Worm (Caenorhabditis elegans): ENCODE results near the gene M01F1.8.

M01F1.8 gene

ce11 chrIII:3537401-3537800, 35.1 kb upstream of the M01F1.8 start, which contains the start of gene cfap-20:
TSS of gene cfap-20 (minus strand) at chrIII:3537501.
- TF ChIP-seq mep-1 (tag; optimal IDR thresholded peaks at IDR 0.05) (no peak), flh-1 (GFP tag; optimal IDR thresholded peaks at IDR 0.05) (no peak), lin-32 (GFP tag; optimal IDR thresholded peaks at IDR 0.05) (no peak), nhr-2 (tag; optimal IDR thresholded peaks at IDR 0.05) (no peak), nhr-28 (tag; optimal IDR thresholded peaks at IDR 0.05) (no peak), ces-1 (GFP tag; optimal IDR thresholded peaks at IDR 0.05) (no peak), lsy-2 (tag; optimal IDR thresholded peaks at IDR 0.05) (no peak), mab-5 (tag; optimal IDR thresholded peaks at IDR 0.05) (no peak), lin-13 (tag; optimal IDR thresholded peaks at IDR 0.05) (no peak), sptf-1 (tag; optimal IDR thresholded peaks at IDR 0.05) (no peak)

ce11 chrIII:3534185-3534584, 31.8 kb upstream of the M01F1.8 start:
- TF ChIP-seq sem-2 (GFP tag; optimal IDR thresholded peaks at IDR 0.05) (no peak), pha-4 (tag; optimal IDR thresholded peaks at IDR 0.05) (no peak), mep-1 (tag; optimal IDR thresholded peaks at IDR 0.05) (no peak), nhr-12 (tag; optimal IDR thresholded peaks at IDR 0.05) (no peak), tbx-8 (GFP tag; optimal IDR thresholded peaks at IDR 0.05) (no peak)

ce11 chrIII:3532035-3532434, 29.7 kb upstream of the M01F1.8 start:
- TF ChIP-seq unc-120 (tag; optimal IDR thresholded peaks at IDR 0.05; ENCODE audit: poor library complexity, severe bottlenecking) (peak; percentile 94), ceh-39 (tag; optimal IDR thresholded peaks at IDR 0.05) (peak; percentile 64), pha-4 (tag; optimal IDR thresholded peaks at IDR 0.05) (peak; percentile 59), unc-62 (GFP tag; optimal IDR thresholded peaks at IDR 0.05) (peak; percentile 62), ham-2 (GFP tag; optimal IDR thresholded peaks at IDR 0.05) (peak; percentile 72), ceh-83 (GFP tag; optimal IDR thresholded peaks at IDR 0.05) (no peak), M03D4.4 (tag; optimal IDR thresholded peaks at IDR 0.05) (no peak), nhr-2 (tag; optimal IDR thresholded peaks at IDR 0.05) (peak; percentile 53), tbx-8 (GFP tag; optimal IDR thresholded peaks at IDR 0.05) (peak; percentile 2), lin-13 (tag; optimal IDR thresholded peaks at IDR 0.05) (peak; percentile 36), hlh-1 (tag; optimal IDR thresholded peaks at IDR 0.05) (peak; percentile 33), mep-1 (tag; optimal IDR thresholded peaks at IDR 0.05) (peak; percentile 92), ces-1 (GFP tag; optimal IDR thresholded peaks at IDR 0.05) (peak; percentile 89), nhr-237 (tag; optimal IDR thresholded peaks at IDR 0.05) (peak; percentile 17), drap-1 (GFP tag; optimal IDR thresholded peaks at IDR 0.05) (no peak), nhr-28 (tag; optimal IDR thresholded peaks at IDR 0.05) (no peak)

DNA sequence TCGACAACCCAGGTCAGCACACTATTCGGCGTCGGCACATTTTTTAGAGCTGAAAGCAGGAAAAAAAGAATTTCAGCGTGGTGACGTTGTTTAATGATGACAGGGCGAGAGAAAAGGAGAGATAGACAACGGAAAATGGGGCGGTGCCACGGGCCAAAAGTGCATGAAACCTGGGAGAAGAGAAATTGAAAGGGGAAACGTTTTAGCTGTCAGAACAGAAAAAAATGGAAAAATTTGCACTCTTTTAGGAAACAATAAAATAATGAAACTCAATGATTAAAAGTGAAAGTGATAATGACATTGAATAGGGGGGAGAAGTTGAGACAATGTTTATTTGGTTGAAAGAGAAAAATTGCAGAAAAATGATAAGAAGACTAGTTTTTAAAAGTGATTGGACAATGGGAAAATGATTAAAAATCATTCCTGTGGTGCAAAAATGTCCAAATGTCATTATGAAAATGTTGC, 27.4 kb upstream of the M01F1.8 start, which contains the start of gene pitp-1:
pitp-1 (minus strand) TSS at position 51 of the 465 bp plus-strand sequence.
- no peak for TF ChIP-seq hlh-1 (tag; optimal IDR thresholded peaks at IDR 0.05)
- no peak for TF ChIP-seq unc-62 (GFP tag; optimal IDR thresholded peaks at IDR 0.05)
- no peak for TF ChIP-seq drap-1 (GFP tag; optimal IDR thresholded peaks at IDR 0.05)
- TF ChIP-seq flh-1 (GFP tag; optimal IDR thresholded peaks at IDR 0.05), result no peak
- no peak for TF ChIP-seq M03D4.4 (tag; optimal IDR thresholded peaks at IDR 0.05)
- TF ChIP-seq nhr-12 (tag; optimal IDR thresholded peaks at IDR 0.05), result no peak
- no peak for TF ChIP-seq pha-4 (tag; optimal IDR thresholded peaks at IDR 0.05)
- no peak for TF ChIP-seq unc-39 (tag; optimal IDR thresholded peaks at IDR 0.05)
- no peak for TF ChIP-seq elt-3 (tag; optimal IDR thresholded peaks at IDR 0.05)
- TF ChIP-seq elt-1 (tag; optimal IDR thresholded peaks at IDR 0.05; ENCODE audit: borderline replicate concordance, insufficient read depth), result no peak
- no peak for TF ChIP-seq sem-2 (GFP tag; optimal IDR thresholded peaks at IDR 0.05)

DNA sequence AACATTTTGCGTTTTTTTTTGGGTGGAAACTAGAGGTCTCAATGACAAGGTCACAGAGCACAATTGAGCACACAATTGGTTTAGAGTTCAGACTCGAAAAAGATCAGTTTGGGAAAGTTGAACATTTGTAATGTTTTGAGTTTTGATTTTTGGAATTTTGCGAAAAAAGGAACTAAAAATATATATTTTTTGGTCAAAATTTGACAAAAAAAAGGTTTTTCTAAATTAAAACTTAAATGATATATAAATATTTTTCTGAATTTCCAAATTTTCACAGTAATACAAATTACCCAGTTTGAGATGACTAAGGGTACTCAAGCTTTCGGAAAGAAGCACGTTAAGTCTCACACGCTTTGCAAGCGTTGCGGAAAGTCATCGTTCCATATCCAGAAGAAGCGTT, 26.0 kb upstream of the M01F1.8 start, which contains the start of gene rpl-37:
rpl-37 (plus strand) TSS at position 301 of the 400 bp plus-strand sequence.
- no peak for TF ChIP-seq ceh-83 (GFP tag; optimal IDR thresholded peaks at IDR 0.05)
- TF ChIP-seq mab-5 (tag; optimal IDR thresholded peaks at IDR 0.05), result no peak
- TF ChIP-seq nhr-76 (tag; optimal IDR thresholded peaks at IDR 0.05), result no peak
- TF ChIP-seq nhr-237 (tag; optimal IDR thresholded peaks at IDR 0.05), result no peak
- TF ChIP-seq sptf-1 (tag; optimal IDR thresholded peaks at IDR 0.05), result no peak
- TF ChIP-seq drap-1 (GFP tag; optimal IDR thresholded peaks at IDR 0.05), result no peak
- TF ChIP-seq sem-2 (GFP tag; optimal IDR thresholded peaks at IDR 0.05), result no peak
- TF ChIP-seq pha-4 (tag; optimal IDR thresholded peaks at IDR 0.05), result no peak
- no peak for TF ChIP-seq unc-120 (tag; optimal IDR thresholded peaks at IDR 0.05; ENCODE audit: poor library complexity, severe bottlenecking)
- TF ChIP-seq mep-1 (tag; optimal IDR thresholded peaks at IDR 0.05), result no peak
- TF ChIP-seq nhr-2 (tag; optimal IDR thresholded peaks at IDR 0.05), result no peak
- TF ChIP-seq ham-2 (GFP tag; optimal IDR thresholded peaks at IDR 0.05), result no peak
- no peak for TF ChIP-seq lsy-2 (tag; optimal IDR thresholded peaks at IDR 0.05)
- no peak for TF ChIP-seq M03D4.4 (tag; optimal IDR thresholded peaks at IDR 0.05)
- no peak for TF ChIP-seq unc-39 (tag; optimal IDR thresholded peaks at IDR 0.05)
- no peak for TF ChIP-seq mls-2 (tag; optimal IDR thresholded peaks at IDR 0.05)

Data from whole organism, mixed stage, embryonic.